Worm (Caenorhabditis elegans) whole organism, late embryonic: Measurements from ENCODE around the gene T08D10.5.
A peak's percentile ranks its signal among the peaks of the same experiment; 100 is the strongest.

ENCODE experiments used
- C08G9.2 ChIP-seq: sonication (generic microtip); optimal IDR thresholded peaks from 2 replicates; lab custom pipeline; 2016; ENCODE audit warnings: mild to moderate bottlenecking, missing genetic modification characterization, moderate library complexity, missing compliant biosample characterization
- C38D4.7 ChIP-seq: fragments of 200-800 bp; sonication (Bioruptor generic); optimal IDR thresholded peaks from 2 replicates; lab custom pipeline; 2018; ENCODE audit warnings: mild to moderate bottlenecking, missing genetic modification characterization, moderate library complexity, missing compliant biosample characterization
- ahr-1 ChIP-seq: sonication (generic microtip); optimal IDR thresholded peaks from 2 replicates; lab custom pipeline; 2016; ENCODE audit warnings: missing genetic modification characterization, missing compliant biosample characterization
- ama-1 ChIP-seq: fragments of 150-350 bp; optimal IDR thresholded peaks from 2 replicates; lab custom pipeline; 2014
- ceh-14 ChIP-seq: sonication (generic microtip); optimal IDR thresholded peaks from 2 replicates; lab custom pipeline; 2016; ENCODE audit warnings: missing genotype, missing genetic modification characterization, missing compliant biosample characterization
- ceh-18 ChIP-seq: sonication (generic microtip); optimal IDR thresholded peaks from 2 replicates; lab custom pipeline; 2016; ENCODE audit warnings: missing genetic modification characterization, missing compliant biosample characterization
- ceh-19 ChIP-seq: fragments of 200-800 bp; sonication (Bioruptor generic); optimal IDR thresholded peaks from 2 replicates; lab custom pipeline; 2018; ENCODE audit warnings: mild to moderate bottlenecking, missing genetic modification characterization, missing compliant biosample characterization
- ceh-24 ChIP-seq: sonication (generic microtip); optimal IDR thresholded peaks from 2 replicates; lab custom pipeline; 2016; ENCODE audit warnings: mild to moderate bottlenecking, missing genetic modification characterization, missing compliant biosample characterization
- ceh-30 ChIP-seq: fragments of 150-350 bp; optimal IDR thresholded peaks from 2 replicates; lab custom pipeline; 2014; ENCODE audit warnings: missing biosample characterization, missing genetic modification characterization
- ceh-31 ChIP-seq: sonication (generic microtip); optimal IDR thresholded peaks from 2 replicates; lab custom pipeline; 2016; ENCODE audit warnings: missing genetic modification characterization, missing compliant biosample characterization
- ceh-34 ChIP-seq: sonication (generic microtip); optimal IDR thresholded peaks from 2 replicates; lab custom pipeline; 2016; ENCODE audit warnings: mild to moderate bottlenecking, missing genetic modification characterization, missing compliant biosample characterization
- ceh-48 ChIP-seq: sonication (generic microtip); optimal IDR thresholded peaks from 2 replicates; lab custom pipeline; 2016; ENCODE audit warnings: missing genetic modification characterization, inconsistent platforms, missing compliant biosample characterization
- ceh-9 ChIP-seq: sonication (generic microtip); optimal IDR thresholded peaks from 2 replicates; lab custom pipeline; 2016; ENCODE audit warnings: mild to moderate bottlenecking, missing genetic modification characterization, inconsistent platforms, missing compliant biosample characterization
- che-1 ChIP-seq: sonication (generic microtip); optimal IDR thresholded peaks from 2 replicates; lab custom pipeline; 2016; ENCODE audit warnings: mild to moderate bottlenecking, missing genetic modification characterization, missing compliant biosample characterization
- elt-2 ChIP-seq: sonication (generic microtip); optimal IDR thresholded peaks from 2 replicates; lab custom pipeline; 2016; ENCODE audit warnings: missing genetic modification reagents, missing genetic modification characterization, missing compliant biosample characterization
- elt-4 ChIP-seq: sonication (generic microtip); optimal IDR thresholded peaks from 2 replicates; lab custom pipeline; 2016; ENCODE audit warnings: missing genetic modification characterization, missing compliant biosample characterization
- ets-4 ChIP-seq: sonication (generic microtip); optimal IDR thresholded peaks from 2 replicates; lab custom pipeline; 2016; ENCODE audit warnings: missing genetic modification characterization, missing compliant biosample characterization
- eyg-1 ChIP-seq: sonication (generic microtip); optimal IDR thresholded peaks from 2 replicates; lab custom pipeline; 2016; ENCODE audit warnings: missing genotype, missing genetic modification characterization, missing compliant biosample characterization
- fax-1 ChIP-seq: sonication (generic microtip); optimal IDR thresholded peaks from 2 replicates; lab custom pipeline; 2016; ENCODE audit warnings: missing genotype, missing genetic modification characterization, missing compliant biosample characterization
- fkh-10 ChIP-seq: fragments of 150-350 bp; optimal IDR thresholded peaks from 2 replicates; lab custom pipeline; 2014; ENCODE audit warnings: missing biosample characterization, missing genetic modification reagents, missing genetic modification characterization
- fkh-6 ChIP-seq: sonication (generic microtip); optimal IDR thresholded peaks from 2 replicates; lab custom pipeline; 2016; ENCODE audit warnings: missing genetic modification characterization, missing compliant biosample characterization
- gmeb-2 ChIP-seq: sonication (generic microtip); optimal IDR thresholded peaks from 2 replicates; lab custom pipeline; 2016; ENCODE audit warnings: missing genetic modification characterization, inconsistent platforms, missing compliant biosample characterization
- hlh-13 ChIP-seq: fragments of 200-800 bp; sonication (Bioruptor generic); optimal IDR thresholded peaks from 2 replicates; lab custom pipeline; 2018; ENCODE audit warnings: mild to moderate bottlenecking, missing genetic modification characterization, missing compliant biosample characterization
- hlh-30 ChIP-seq: sonication (generic microtip); optimal IDR thresholded peaks from 2 replicates; lab custom pipeline; 2017; ENCODE audit warnings: antibody characterized with exemption, missing genetic modification characterization, missing compliant biosample characterization; ENCODE audit not compliant: insufficient read depth
- hlh-6 ChIP-seq: sonication (generic microtip); optimal IDR thresholded peaks from 2 replicates; lab custom pipeline; 2016; ENCODE audit warnings: missing genotype, missing genetic modification characterization, missing compliant biosample characterization
- hlh-8 ChIP-seq: sonication (generic microtip); optimal IDR thresholded peaks from 2 replicates; lab custom pipeline; 2016; ENCODE audit warnings: missing genotype, missing genetic modification characterization, missing compliant biosample characterization
- lim-6 ChIP-seq: sonication (generic microtip); optimal IDR thresholded peaks from 2 replicates; lab custom pipeline; 2016; ENCODE audit warnings: missing genetic modification characterization, missing compliant biosample characterization
- nfya-1 ChIP-seq: sonication (generic microtip); optimal IDR thresholded peaks from 2 replicates; lab custom pipeline; 2017; ENCODE audit warnings: missing genetic modification characterization, mild to moderate bottlenecking, missing compliant biosample characterization, antibody characterized with exemption, moderate library complexity
- nhr-11 ChIP-seq: fragments of 150-350 bp; optimal IDR thresholded peaks from 2 replicates; lab custom pipeline; 2014; ENCODE audit warnings: missing biosample characterization, missing genetic modification characterization
- npax-4 ChIP-seq: sonication (generic microtip); optimal IDR thresholded peaks from 2 replicates; lab custom pipeline; 2016; ENCODE audit warnings: missing genetic modification characterization, missing compliant biosample characterization
- odd-2 ChIP-seq: sonication (generic microtip); optimal IDR thresholded peaks from 2 replicates; lab custom pipeline; 2017; ENCODE audit warnings: antibody characterized with exemption, mild to moderate bottlenecking, missing genetic modification characterization, missing compliant biosample characterization
- pat-9 ChIP-seq: fragments of 200-800 bp; sonication (Bioruptor generic); optimal IDR thresholded peaks from 2 replicates; lab custom pipeline; 2018; ENCODE audit warnings: mild to moderate bottlenecking, missing genetic modification characterization, moderate library complexity, missing compliant biosample characterization
- pha-2 ChIP-seq: sonication (generic microtip); optimal IDR thresholded peaks from 2 replicates; lab custom pipeline; 2017; ENCODE audit warnings: mild to moderate bottlenecking, missing genetic modification characterization, missing compliant biosample characterization
- pros-1 ChIP-seq: fragments of 150-350 bp; optimal IDR thresholded peaks from 2 replicates; lab custom pipeline; 2014; ENCODE audit warnings: missing biosample characterization, missing genetic modification reagents, missing genetic modification characterization
- ref-2 ChIP-seq: sonication (generic microtip); optimal IDR thresholded peaks from 2 replicates; lab custom pipeline; 2016; ENCODE audit warnings: missing genetic modification characterization, missing compliant biosample characterization
- sdc-2 ChIP-seq: sonication (generic microtip); optimal IDR thresholded peaks from 2 replicates; lab custom pipeline; 2016; ENCODE audit warnings: missing genotype, missing genetic modification characterization, missing compliant biosample characterization
- sox-2 ChIP-seq: fragments of 200-800 bp; sonication (Bioruptor generic); IDR thresholded peaks from 2 replicates; pipeline ENCODE4 v1.3.6; 2022; ENCODE audit warnings: missing genetic modification reagents, missing genetic modification characterization, missing compliant biosample characterization
- syd-9 ChIP-seq: sonication (generic microtip); optimal IDR thresholded peaks from 2 replicates; lab custom pipeline; 2016; ENCODE audit warnings: mild to moderate bottlenecking, missing genetic modification characterization, moderate library complexity, missing compliant biosample characterization
- tbx-2 ChIP-seq: sonication (generic microtip); optimal IDR thresholded peaks from 2 replicates; lab custom pipeline; 2016; ENCODE audit warnings: missing genetic modification characterization, missing compliant biosample characterization
- ttx-3 ChIP-seq: sonication (generic microtip); optimal IDR thresholded peaks from 2 replicates; lab custom pipeline; 2016; ENCODE audit warnings: missing genetic modification reagents, missing genetic modification characterization, missing compliant biosample characterization
- unc-3 ChIP-seq, 2 experiments: fragments of 200-800 bp in 1 of 2; sonication (Bioruptor generic) in 1 of 2; sonication (generic microtip) in 1 of 2; conservative IDR thresholded peaks in 1 of 2; optimal IDR thresholded peaks in 1 of 2; 2 replicates each; pipeline versions ENCODE4 v1.3.6 to Lab custom; 2016 to 2022; ENCODE audit warnings: missing compliant biosample characterization in 2 of 2, missing genetic modification characterization in 2 of 2, missing genetic modification reagents in 1 of 2
- unc-42 ChIP-seq: sonication (generic microtip); optimal IDR thresholded peaks from 2 replicates; lab custom pipeline; 2016; ENCODE audit warnings: missing genotype, missing genetic modification characterization, missing compliant biosample characterization
- unc-86 ChIP-seq: sonication (generic microtip); optimal IDR thresholded peaks from 2 replicates; lab custom pipeline; 2016; ENCODE audit warnings: missing genetic modification characterization, missing compliant biosample characterization
- ztf-16 ChIP-seq: sonication (generic microtip); optimal IDR thresholded peaks from 2 replicates; lab custom pipeline; 2017; ENCODE audit warnings: missing genetic modification characterization, missing compliant biosample characterization

T08D10.5 gene

ce11 chrX:11925243-11925642, 32.1 kb upstream of the T08D10.5 start:
- no peak for TF ChIP-seq ceh-14 (tag; lab: Kevin White, UChicago)
- no peak for TF ChIP-seq lim-6
- TF ChIP-seq hlh-6: no peak
- TF ChIP-seq elt-2 (tag; lab: Kevin White, UChicago): no peak
- no peak for TF ChIP-seq ceh-31
- TF ChIP-seq fkh-6 (tag; lab: Kevin White, UChicago): no peak
- no peak for TF ChIP-seq fkh-10 (GFP tag; lab: Kevin White, UChicago)

- TF ChIP-seq tbx-2 (tag; lab: Kevin White, UChicago) (no peak), hlh-13 (no peak), ahr-1 (no peak), ttx-3 (tag; lab: Kevin White, UChicago) (no peak)
Observed at ce11 chrX:11927585-11927984, 29.8 kb upstream of the T08D10.5 start, which contains the start of gene F55G7.4. TSS of gene F55G7.4 (plus strand) at chrX:11927885.

ce11 chrX:11931559-11931958, 25.8 kb upstream of the T08D10.5 start, which contains the start of gene dot-1.4:
TSS of gene dot-1.4 (minus strand) at chrX:11931659.
- TF ChIP-seq ceh-30 (tag; lab: Kevin White, UChicago) (no peak), ama-1 (no peak), ceh-18 (tag; lab: Kevin White, UChicago) (no peak), ref-2 (no peak), ceh-24 (tag; lab: Kevin White, UChicago) (no peak), sox-2 (GFP tag; lab: Robert Waterston, UW) (no peak), tbx-2 (tag; lab: Kevin White, UChicago) (no peak), nhr-11 (tag; lab: Kevin White, UChicago) (no peak), fkh-10 (GFP tag; lab: Kevin White, UChicago) (no peak), pat-9 (tag; lab: Kevin White, UChicago) (no peak), elt-4 (tag; lab: Kevin White, UChicago) (no peak), ceh-34 (tag; lab: Kevin White, UChicago) (no peak), ceh-9 (tag; lab: Kevin White, UChicago) (no peak), elt-2 (tag; lab: Kevin White, UChicago) (no peak)

- TF ChIP-seq eyg-1 (no peak), pros-1 (no peak), sdc-2 (tag; lab: Kevin White, UChicago) (no peak), hlh-30 (tag; lab: Kevin White, UChicago) (no peak), nfya-1 (tag; lab: Kevin White, UChicago) (peak; percentile 47), npax-4 (tag; lab: Kevin White, UChicago) (no peak)
Observed at ce11 chrX:11933547-11933946, 23.8 kb upstream of the T08D10.5 start.

ce11 chrX:11934933-11935332, 22.4 kb upstream of the T08D10.5 start:
- peak; percentile 54 for TF ChIP-seq unc-86
- TF ChIP-seq ets-4 (tag; lab: Kevin White, UChicago): peak; percentile 2
- TF ChIP-seq elt-4 (tag; lab: Kevin White, UChicago): no peak
- no peak for TF ChIP-seq ceh-24 (tag; lab: Kevin White, UChicago)
- TF ChIP-seq unc-3 (GFP tag; conservative IDR thresholded peaks at IDR 0.05; lab: Robert Waterston, UW): peak; percentile 67; the same call in 1 of the 2 replicates
- peak; percentile 55 for TF ChIP-seq unc-3 (tag; optimal IDR thresholded peaks at IDR 0.05; lab: Kevin White, UChicago)
- TF ChIP-seq che-1: peak; percentile 72
- TF ChIP-seq pha-2 (tag; lab: Kevin White, UChicago): peak; percentile 56
- TF ChIP-seq lim-6: no peak
- TF ChIP-seq syd-9 (tag; lab: Kevin White, UChicago): peak; percentile 14
- TF ChIP-seq hlh-8 (tag; lab: Kevin White, UChicago): peak; percentile 8
- TF ChIP-seq ceh-48 (tag; lab: Kevin White, UChicago): peak; percentile 34
- TF ChIP-seq fkh-6 (tag; lab: Kevin White, UChicago): peak; percentile 29
- TF ChIP-seq ceh-34 (tag; lab: Kevin White, UChicago): peak; percentile 73
- peak; percentile 28 for TF ChIP-seq eyg-1
- peak; percentile 27 for TF ChIP-seq ceh-14 (tag; lab: Kevin White, UChicago)
- TF ChIP-seq odd-2 (tag; lab: Kevin White, UChicago): no peak
- TF ChIP-seq fax-1: peak; percentile 13
- peak; percentile 60 for TF ChIP-seq ceh-19
- TF ChIP-seq sox-2 (GFP tag; lab: Robert Waterston, UW): peak; percentile 33; the same call in 1 of the 2 replicates
- TF ChIP-seq C38D4.7 (GFP tag; lab: Kevin White, UChicago): peak; percentile 67
- no peak for TF ChIP-seq gmeb-2 (tag; lab: Kevin White, UChicago)
- peak; percentile 51 for TF ChIP-seq ztf-16 (tag; lab: Kevin White, UChicago)
- peak; percentile 25 for TF ChIP-seq unc-42 (tag; lab: Kevin White, UChicago)
- peak; percentile 47 for TF ChIP-seq C08G9.2 (tag; lab: Kevin White, UChicago)
